Worm (Caenorhabditis elegans) whole organism, L4/young adult: Measurements from ENCODE around the gene Y57A10C.11.

Source experiments
- dao-5 ChIP-seq: sonication (generic microtip); optimal IDR thresholded peaks from 2 replicates; lab custom pipeline; 2016; ENCODE audit warnings: missing genotype, missing genetic modification characterization, moderate library complexity, missing compliant biosample characterization
- him-1 ChIP-seq: sonication (generic microtip); optimal IDR thresholded peaks from 2 replicates; lab custom pipeline; 2016; ENCODE audit warnings: missing genotype, missing genetic modification reagents, missing genetic modification characterization, missing compliant biosample characterization

DNA sequence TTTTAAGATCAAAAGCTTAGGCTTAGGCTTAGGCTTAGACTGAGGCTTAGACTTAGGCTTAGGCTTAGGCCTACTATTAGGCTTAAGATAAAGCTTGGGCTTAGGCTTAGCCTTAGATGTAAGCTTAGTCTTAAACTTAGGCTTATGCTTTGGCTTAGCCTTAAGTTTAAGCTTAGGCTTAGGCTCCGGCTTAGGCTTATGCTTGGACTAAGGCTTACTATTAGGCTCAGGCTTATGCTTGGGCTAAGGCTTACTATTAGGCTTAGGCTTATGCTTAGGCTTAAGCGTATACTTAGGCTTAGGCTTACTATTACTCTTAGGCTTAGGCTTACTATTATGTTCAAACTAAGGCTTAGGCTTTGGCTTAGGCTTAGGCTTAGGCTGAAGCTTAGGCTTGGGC, 22.0 kb upstream of the Y57A10C.11 start:
- no peak for TF ChIP-seq dao-5
- TF ChIP-seq him-1 (tag; lab: Kevin White, UChicago), result no peak
